Fruit fly (Drosophila melanogaster) whole organism, embryonic: ENCODE results near the gene Wdr33.
A peak's percentile ranks its signal among the peaks of the same experiment; 100 is the strongest.

Experiments used
- Aef1 ChIP-seq: fragments of 200-800 bp; sonication (Bioruptor generic); IDR thresholded peaks from 3 replicates; pipeline ENCODE4 v1.3.6; 2022; ENCODE audit warnings: missing biosample characterization, missing genetic modification characterization
- B-H1 ChIP-seq: fragments of 200-800 bp; sonication (Bioruptor generic); IDR thresholded peaks from 3 replicates; pipeline ENCODE4 v1.3.6; 2022; ENCODE audit warnings: missing biosample characterization, missing genetic modification characterization
- CG10321 ChIP-seq: fragments of 200-800 bp; sonication (Bioruptor generic); IDR thresholded peaks from 2 replicates; pipeline ENCODE4 v1.3.6; 2022; ENCODE audit warnings: missing biosample characterization, missing genetic modification characterization
- CG12769 ChIP-seq: fragments of 200-800 bp; sonication (Bioruptor generic); optimal IDR thresholded peaks from 2 replicates; lab custom pipeline; 2019; ENCODE audit warnings: missing biosample characterization, mild to moderate bottlenecking, missing genetic modification characterization, moderate library complexity
- CG13424 ChIP-seq: fragments of 200-800 bp; sonication (Bioruptor generic); optimal IDR thresholded peaks from 2 replicates; lab custom pipeline; 2019; ENCODE audit warnings: missing biosample characterization, mild to moderate bottlenecking, missing genetic modification characterization, moderate library complexity
- CG14050 ChIP-seq: fragments of 200-800 bp; sonication (Bioruptor generic); IDR thresholded peaks from 3 replicates; pipeline ENCODE4 v1.3.6; 2022; ENCODE audit warnings: missing biosample characterization, missing genetic modification characterization
- CG18262 ChIP-seq: fragments of 200-800 bp; optimal IDR thresholded peaks from 3 replicates; lab custom pipeline; 2019; ENCODE audit warnings: missing biosample characterization, mild to moderate bottlenecking, missing genetic modification characterization, moderate library complexity
- CG2129 ChIP-seq: fragments of 200-800 bp; sonication (Bioruptor generic); IDR thresholded peaks from 2 replicates; pipeline ENCODE4 v1.3.6; 2022; ENCODE audit warnings: missing biosample characterization, missing genetic modification characterization; ENCODE audit not compliant: partially characterized antibody
- CG3065 ChIP-seq: fragments of 200-800 bp; sonication (Bioruptor generic); optimal IDR thresholded peaks from 2 replicates; lab custom pipeline; 2016; ENCODE audit warnings: missing biosample characterization, missing genetic modification characterization
- CG32532 ChIP-seq: fragments of 200-800 bp; sonication (Bioruptor generic); IDR thresholded peaks from 2 replicates; pipeline ENCODE4 v1.3.6; 2022; ENCODE audit warnings: missing biosample characterization, missing genetic modification characterization
- CG32767 ChIP-seq: fragments of 200-800 bp; sonication (Bioruptor generic); IDR thresholded peaks from 2 replicates; pipeline ENCODE4 v1.3.6; 2022; ENCODE audit warnings: missing biosample characterization, missing genetic modification characterization
- CG6791 ChIP-seq: fragments of 200-800 bp; sonication (Bioruptor generic); IDR thresholded peaks from 3 replicates; pipeline ENCODE4 v1.3.6; 2022; ENCODE audit warnings: missing biosample characterization, missing genetic modification characterization; ENCODE audit not compliant: partially characterized antibody
- CG7987 ChIP-seq: fragments of 200-800 bp; sonication (Bioruptor generic); optimal IDR thresholded peaks from 2 replicates; lab custom pipeline; 2018; ENCODE audit warnings: missing biosample characterization, mild to moderate bottlenecking, missing genetic modification characterization, moderate library complexity
- CG8765 ChIP-seq: fragments of 200-800 bp; sonication (Bioruptor generic); IDR thresholded peaks from 2 replicates; pipeline ENCODE4 v1.3.6; 2022; ENCODE audit warnings: missing biosample characterization, missing genetic modification characterization
- CG9215 ChIP-seq: fragments of 200-800 bp; sonication (Bioruptor generic); IDR thresholded peaks from 2 replicates; pipeline ENCODE4 v1.3.6; 2022; ENCODE audit warnings: missing biosample characterization, missing genetic modification characterization
- CG9727 ChIP-seq: fragments of 200-800 bp; sonication (Bioruptor generic); optimal IDR thresholded peaks from 3 replicates; lab custom pipeline; 2017; ENCODE audit warnings: missing biosample characterization, mild to moderate bottlenecking, missing genetic modification characterization
- E2f1 ChIP-seq: fragments of 200-800 bp; sonication (Bioruptor generic); IDR thresholded peaks from 2 replicates; pipeline ENCODE4 v1.3.6; 2022; ENCODE audit warnings: missing biosample characterization, missing genetic modification characterization
- Elba2 ChIP-seq: fragments of 200-800 bp; sonication (Bioruptor generic); optimal IDR thresholded peaks from 3 replicates; lab custom pipeline; 2016; ENCODE audit warnings: missing biosample characterization, missing genetic modification characterization
- H2.0 ChIP-seq: fragments of 200-800 bp; sonication (Bioruptor generic); IDR thresholded peaks from 2 replicates; pipeline ENCODE4 v1.3.6; 2022; ENCODE audit warnings: missing biosample characterization, missing genetic modification characterization
- Max ChIP-seq: fragments of 200-800 bp; sonication (Bioruptor generic); optimal IDR thresholded peaks from 2 replicates; lab custom pipeline; 2016; ENCODE audit warnings: missing biosample characterization, mild to moderate bottlenecking, missing genetic modification characterization
- Mrtf ChIP-seq: fragments of 200-800 bp; sonication (Bioruptor generic); IDR thresholded peaks from 3 replicates; pipeline ENCODE4 v1.3.6; 2022; ENCODE audit warnings: missing biosample characterization, missing genetic modification characterization
- Opbp ChIP-seq: fragments of 200-800 bp; sonication (Bioruptor generic); IDR thresholded peaks from 3 replicates; pipeline ENCODE4 v1.3.6; 2022; ENCODE audit warnings: missing biosample characterization, missing genetic modification characterization; ENCODE audit not compliant: partially characterized antibody
- Side ChIP-seq: fragments of 200-800 bp; sonication (Bioruptor generic); optimal IDR thresholded peaks from 2 replicates; lab custom pipeline; 2016; ENCODE audit warnings: missing biosample characterization, missing genetic modification characterization
- TFAM ChIP-seq: fragments of 200-800 bp; sonication (Bioruptor generic); optimal IDR thresholded peaks from 2 replicates; lab custom pipeline; 2017; ENCODE audit warnings: missing biosample characterization, missing genetic modification characterization, inconsistent platforms
- ab ChIP-seq: fragments of 200-800 bp; sonication (Bioruptor generic); optimal IDR thresholded peaks from 2 replicates; lab custom pipeline; 2016; ENCODE audit warnings: missing biosample characterization, missing genetic modification characterization
- cg ChIP-seq: fragments of 200-800 bp; sonication (Bioruptor generic); optimal IDR thresholded peaks from 3 replicates; lab custom pipeline; 2019; ENCODE audit warnings: missing biosample characterization, mild to moderate bottlenecking, missing genetic modification characterization, moderate library complexity
- ci ChIP-seq: fragments of 200-800 bp; sonication (Bioruptor generic); IDR thresholded peaks from 3 replicates; pipeline ENCODE4 v1.3.6; 2022; ENCODE audit warnings: missing biosample characterization, missing genetic modification characterization
- en ChIP-seq: fragments of 200-800 bp; sonication (Bioruptor generic); optimal IDR thresholded peaks from 2 replicates; lab custom pipeline; 2016; ENCODE audit warnings: missing biosample characterization, missing genetic modification characterization
- exex ChIP-seq: fragments of 200-800 bp; sonication (Bioruptor generic); optimal IDR thresholded peaks from 4 replicates; lab custom pipeline; 2018; ENCODE audit warnings: missing biosample characterization, mild to moderate bottlenecking, missing genetic modification characterization, moderate library complexity
- fd102C ChIP-seq: fragments of 200-800 bp; sonication (Bioruptor generic); optimal IDR thresholded peaks from 2 replicates; lab custom pipeline; 2018; ENCODE audit warnings: missing biosample characterization, mild to moderate bottlenecking, missing genetic modification characterization, moderate library complexity
- gce ChIP-seq: fragments of 200-800 bp; sonication (Bioruptor generic); IDR thresholded peaks from 3 replicates; pipeline ENCODE4 v1.3.6; 2022; ENCODE audit warnings: missing biosample characterization, missing genetic modification characterization
- grau ChIP-seq: fragments of 200-800 bp; optimal IDR thresholded peaks from 3 replicates; lab custom pipeline; 2019; ENCODE audit warnings: missing biosample characterization, mild to moderate bottlenecking, missing genetic modification characterization, moderate library complexity
- gsb-n ChIP-seq: fragments of 200-800 bp; sonication (Bioruptor generic); optimal IDR thresholded peaks from 3 replicates; lab custom pipeline; 2018; ENCODE audit warnings: missing biosample characterization, mild to moderate bottlenecking, missing genetic modification characterization
- her ChIP-seq: fragments of 200-800 bp; sonication (Bioruptor generic); optimal IDR thresholded peaks from 2 replicates; lab custom pipeline; 2016; ENCODE audit warnings: missing biosample characterization, missing genetic modification characterization
- ken ChIP-seq: fragments of 200-800 bp; sonication (Bioruptor generic); IDR thresholded peaks from 3 replicates; pipeline ENCODE4 v1.3.6; 2022; ENCODE audit warnings: missing biosample characterization, missing genetic modification characterization
- mirr ChIP-seq: fragments of 200-800 bp; sonication (Bioruptor generic); optimal IDR thresholded peaks from 3 replicates; lab custom pipeline; 2018; ENCODE audit warnings: missing biosample characterization, mild to moderate bottlenecking, missing genetic modification characterization
- nau ChIP-seq: fragments of 200-800 bp; sonication (Bioruptor generic); optimal IDR thresholded peaks from 3 replicates; lab custom pipeline; 2017; ENCODE audit warnings: missing biosample characterization, mild to moderate bottlenecking, missing genetic modification characterization, missing genetic modification reagents
- otp ChIP-seq: fragments of 200-800 bp; sonication (Bioruptor generic); IDR thresholded peaks from 3 replicates; pipeline ENCODE4, ENCODE4 v1.3.6; 2022; ENCODE audit warnings: missing biosample characterization, missing genetic modification characterization
- pfk ChIP-seq: fragments of 200-800 bp; sonication (Bioruptor generic); optimal IDR thresholded peaks from 2 replicates; lab custom pipeline; 2018; ENCODE audit warnings: missing biosample characterization, mild to moderate bottlenecking, missing genetic modification characterization, moderate library complexity
- pros ChIP-seq: fragments of 200-800 bp; sonication (Bioruptor generic); optimal IDR thresholded peaks from 3 replicates; lab custom pipeline; 2019; ENCODE audit warnings: missing biosample characterization, mild to moderate bottlenecking, missing genetic modification characterization, moderate library complexity
- ro ChIP-seq: fragments of 200-800 bp; sonication (Bioruptor generic); IDR thresholded peaks from 2 replicates; pipeline ENCODE4 v1.3.6; 2022; ENCODE audit warnings: missing biosample characterization, missing genetic modification characterization
- scrt ChIP-seq: fragments of 200-800 bp; sonication (Bioruptor generic); optimal IDR thresholded peaks from 2 replicates; lab custom pipeline; 2018; ENCODE audit warnings: missing biosample characterization, mild to moderate bottlenecking, missing genetic modification characterization, moderate library complexity
- sd ChIP-seq: fragments of 200-800 bp; sonication (Bioruptor generic); optimal IDR thresholded peaks from 3 replicates; lab custom pipeline; 2018; ENCODE audit warnings: missing biosample characterization, mild to moderate bottlenecking, missing genetic modification characterization, moderate library complexity
- stc ChIP-seq: fragments of 200-800 bp; sonication (Bioruptor generic); IDR thresholded peaks from 2 replicates; pipeline ENCODE4 v1.3.6; 2022; ENCODE audit warnings: missing biosample characterization, missing genetic modification characterization
- tna ChIP-seq: fragments of 200-800 bp; sonication (Bioruptor generic); IDR thresholded peaks from 2 replicates; pipeline ENCODE4 v1.3.6; 2022; ENCODE audit warnings: missing biosample characterization, missing genetic modification characterization; ENCODE audit not compliant: partially characterized antibody
- unpg ChIP-seq: fragments of 200-800 bp; sonication (Bioruptor generic); optimal IDR thresholded peaks from 3 replicates; lab custom pipeline; 2018; ENCODE audit warnings: missing biosample characterization, mild to moderate bottlenecking, missing genetic modification characterization, moderate library complexity
- z ChIP-seq: fragments of 200-800 bp; sonication (Bioruptor generic); IDR thresholded peaks from 3 replicates; pipeline ENCODE4 v1.3.6; 2022; ENCODE audit warnings: missing biosample characterization, missing genetic modification characterization
- zf30C ChIP-seq: fragments of 200-800 bp; sonication (Bioruptor generic); optimal IDR thresholded peaks from 3 replicates; lab custom pipeline; 2018; ENCODE audit warnings: missing biosample characterization, mild to moderate bottlenecking, missing genetic modification characterization

The Wdr33 gene

dm6 chr3R:5682921-5683748 is 22.7 kb downstream of the Wdr33 start (continued):
- peak; percentile 74 for TF ChIP-seq ci
- peak; percentile 77 for TF ChIP-seq gsb-n (tag; lab: Kevin White, UChicago)
- peak; percentile 77 for TF ChIP-seq ken (GFP tag; lab: Robert Waterston, UW)
- TF ChIP-seq gce (GFP tag; lab: Robert Waterston, UW) = peak; percentile 18; the same call in 1 of the 3 replicates
- no peak for TF ChIP-seq sd (tag; lab: Kevin White, UChicago)
- peak; percentile 50; the same call in 2 of the 3 replicates for TF ChIP-seq B-H1 (GFP tag; lab: Robert Waterston, UW)
- TF ChIP-seq CG9215 (GFP tag; lab: Robert Waterston, UW) = no peak
- TF ChIP-seq ro (GFP tag; lab: Robert Waterston, UW) = peak; percentile 32; the same call in 1 of the 2 replicates
- TF ChIP-seq Opbp (GFP tag; lab: Robert Waterston, UW) = no peak
- TF ChIP-seq CG14050 (GFP tag; lab: Robert Waterston, UW) = no peak
- TF ChIP-seq H2.0 (GFP tag; lab: Robert Waterston, UW) = peak; percentile 35; the same call in 1 of the 2 replicates
- TF ChIP-seq TFAM (GFP tag; lab: Kevin White, UChicago) = no peak
- no peak for TF ChIP-seq CG32532 (GFP tag; lab: Robert Waterston, UW)
- no peak for TF ChIP-seq Elba2 (GFP tag; lab: Kevin White, UChicago)
- 0 out of 2 replicates have a peak, but pooled peaks have one; percentile 10 for TF ChIP-seq stc (GFP tag; lab: Robert Waterston, UW)
- TF ChIP-seq CG10321 (GFP tag; lab: Robert Waterston, UW) = no peak
- TF ChIP-seq zf30C = no peak
- TF ChIP-seq CG8765 (GFP tag; lab: Robert Waterston, UW) = no peak
- peak; percentile 84 for TF ChIP-seq CG18262 (tag; lab: Kevin White, UChicago)
- no peak for TF ChIP-seq CG6791 (GFP tag; lab: Robert Waterston, UW)
- TF ChIP-seq E2f1 = peak; percentile 58
- peak; percentile 66; the same call in 1 of the 2 replicates for TF ChIP-seq CG32767 (GFP tag; lab: Robert Waterston, UW)
- no peak for TF ChIP-seq exex
- peak; percentile 73 for TF ChIP-seq CG13424 (tag; lab: Kevin White, UChicago)
- peak; percentile 30; the same call in 2 of the 3 replicates for TF ChIP-seq Mrtf (GFP tag; lab: Robert Waterston, UW)
- peak; percentile 80 for TF ChIP-seq unpg
- TF ChIP-seq nau (GFP tag; lab: Kevin White, UChicago) = no peak
- peak; percentile 23 for TF ChIP-seq Max
- no peak for TF ChIP-seq CG7987 (GFP tag; lab: Kevin White, UChicago)
- TF ChIP-seq z (GFP tag; lab: Robert Waterston, UW) = no peak
- no peak for TF ChIP-seq her (GFP tag; lab: Kevin White, UChicago)
- TF ChIP-seq fd102C = no peak
- no peak for TF ChIP-seq Side
- no peak for TF ChIP-seq Aef1 (GFP tag; lab: Robert Waterston, UW)
- TF ChIP-seq CG2129 (GFP tag; lab: Robert Waterston, UW) = no peak
- TF ChIP-seq CG9727 (GFP tag; lab: Kevin White, UChicago) = no peak
- peak; percentile 58 for TF ChIP-seq pros (GFP tag; lab: Kevin White, UChicago)
- 0 out of 3 replicates have a peak, but pooled peaks have one; percentile 16 for TF ChIP-seq otp (GFP tag; lab: Robert Waterston, UW)
- no peak for TF ChIP-seq CG12769 (tag; lab: Kevin White, UChicago)
- no peak for TF ChIP-seq cg (GFP tag; lab: Kevin White, UChicago)
- peak; percentile 48 for TF ChIP-seq scrt (GFP tag; lab: Kevin White, UChicago)
- TF ChIP-seq pfk = no peak
- no peak for TF ChIP-seq tna (GFP tag; lab: Robert Waterston, UW)
- no peak for TF ChIP-seq mirr (GFP tag; lab: Kevin White, UChicago)
- TF ChIP-seq en (GFP tag; lab: Kevin White, UChicago) = peak; percentile 1
- TF ChIP-seq ab = no peak
- TF ChIP-seq grau (tag; lab: Kevin White, UChicago) = peak; percentile 98
- TF ChIP-seq CG3065 = no peak
